Worm (Caenorhabditis elegans) whole organism, L1 larva: ENCODE data around the gene R08C7.12.
A peak's percentile ranks its signal among the peaks of the same experiment; 100 is the strongest.

ENCODE experiments used
- C16A3.4 ChIP-seq: fragments of 150-350 bp; optimal IDR thresholded peaks from 2 replicates; lab custom pipeline; 2014; ENCODE audit warnings: missing biosample characterization, missing genetic modification characterization
- C34B4.2 ChIP-seq: sonication (generic microtip); optimal IDR thresholded peaks from 2 replicates; lab custom pipeline; 2017; ENCODE audit warnings: mild to moderate bottlenecking, missing genetic modification characterization, missing compliant biosample characterization
- aha-1 ChIP-seq: fragments of 150-350 bp; optimal IDR thresholded peaks from 2 replicates; lab custom pipeline; 2014; ENCODE audit warnings: missing biosample characterization, missing genetic modification characterization
- aly-2 ChIP-seq: fragments of 150-350 bp; optimal IDR thresholded peaks from 2 replicates; lab custom pipeline; 2014; ENCODE audit warnings: missing biosample characterization, missing genetic modification characterization
- ceh-8 ChIP-seq: fragments of 200-800 bp; sonication (Bioruptor generic); optimal IDR thresholded peaks from 2 replicates; lab custom pipeline; 2018; ENCODE audit warnings: mild to moderate bottlenecking, missing genetic modification characterization, moderate library complexity, missing compliant biosample characterization
- ceh-82 ChIP-seq, 3 experiments: fragments of 150-350 bp in 1 of 3; sonication (generic microtip) in 2 of 3; optimal IDR thresholded peaks; 2 replicates each; lab custom pipeline; 2014 to 2017; ENCODE audit warnings: missing biosample characterization in 3 of 3, missing genetic modification characterization in 3 of 3
- ceh-88 ChIP-seq: fragments of 200-800 bp; sonication (Bioruptor generic); IDR thresholded peaks from 2 replicates; pipeline ENCODE4 v1.3.6; 2022; ENCODE audit warnings: missing genetic modification characterization, missing compliant biosample characterization
- ceh-90 ChIP-seq: sonication (generic microtip); optimal IDR thresholded peaks from 2 replicates; lab custom pipeline; 2016; ENCODE audit warnings: missing genetic modification characterization, missing compliant biosample characterization
- ces-1 ChIP-seq: fragments of 150-350 bp; optimal IDR thresholded peaks from 2 replicates; lab custom pipeline; 2014; ENCODE audit warnings: missing biosample characterization, missing genetic modification reagents, missing genetic modification characterization
- dsc-1 ChIP-seq: sonication (generic microtip); optimal IDR thresholded peaks from 2 replicates; lab custom pipeline; 2016; ENCODE audit warnings: mild to moderate bottlenecking, missing genetic modification characterization, missing compliant biosample characterization
- efl-3 ChIP-seq: fragments of 200-800 bp; sonication (Bioruptor generic); optimal IDR thresholded peaks from 2 replicates; lab custom pipeline; 2018; ENCODE audit warnings: mild to moderate bottlenecking, missing genetic modification characterization, missing compliant biosample characterization
- egl-13 ChIP-seq: sonication (generic microtip); optimal IDR thresholded peaks from 2 replicates; lab custom pipeline; 2016; ENCODE audit warnings: missing genotype, missing genetic modification reagents, missing genetic modification characterization, missing compliant biosample characterization
- elt-2 ChIP-seq: sonication (generic microtip); optimal IDR thresholded peaks from 2 replicates; lab custom pipeline; 2016; ENCODE audit warnings: missing genetic modification characterization, mild to moderate bottlenecking, inconsistent platforms, missing compliant biosample characterization, missing genetic modification reagents
- elt-3 ChIP-seq, 6 experiments: fragments of 150-350 bp in 1 of 6; sonication (generic microtip); optimal IDR thresholded peaks; 2 replicates each; lab custom pipeline; 2017 to 2018; ENCODE audit warnings: missing biosample characterization in 6 of 6, missing genetic modification characterization in 6 of 6, inconsistent platforms in 1 of 6
- ets-5 ChIP-seq: fragments of 200-800 bp; sonication (Bioruptor generic); IDR thresholded peaks from 2 replicates; pipeline ENCODE4 v1.3.6; 2022; ENCODE audit warnings: missing genetic modification characterization, missing compliant biosample characterization
- fkh-10 ChIP-seq: sonication (generic microtip); optimal IDR thresholded peaks from 2 replicates; lab custom pipeline; 2017; ENCODE audit warnings: missing biosample characterization, missing genetic modification reagents, missing genetic modification characterization
- fkh-4 ChIP-seq: sonication (generic microtip); optimal IDR thresholded peaks from 2 replicates; lab custom pipeline; 2016; ENCODE audit warnings: missing compliant biosample characterization, missing genetic modification characterization, borderline replicate concordance
- fkh-8 ChIP-seq: sonication (generic microtip); optimal IDR thresholded peaks from 2 replicates; lab custom pipeline; 2016; ENCODE audit warnings: mild to moderate bottlenecking, missing genetic modification characterization, missing compliant biosample characterization
- fos-1 ChIP-seq: fragments of 150-350 bp; optimal IDR thresholded peaks from 2 replicates; lab custom pipeline; 2014; ENCODE audit warnings: missing biosample characterization, missing genetic modification characterization
- hlh-17 ChIP-seq: fragments of 200-800 bp; sonication (Bioruptor generic); optimal IDR thresholded peaks from 2 replicates; lab custom pipeline; 2018; ENCODE audit warnings: missing genetic modification characterization, mild to moderate bottlenecking, missing compliant biosample characterization, moderate library complexity, borderline replicate concordance
- irx-1 ChIP-seq: sonication (generic microtip); optimal IDR thresholded peaks from 2 replicates; lab custom pipeline; 2016; ENCODE audit warnings: missing genetic modification characterization, missing compliant biosample characterization
- lin-13 ChIP-seq: fragments of 150-350 bp; optimal IDR thresholded peaks from 2 replicates; lab custom pipeline; 2014; ENCODE audit warnings: missing biosample characterization, missing genetic modification reagents, missing genetic modification characterization
- lin-14 ChIP-seq: fragments of 200-800 bp; sonication (Bioruptor generic); optimal IDR thresholded peaks from 2 replicates; lab custom pipeline; 2018; ENCODE audit warnings: mild to moderate bottlenecking, missing genetic modification characterization, moderate library complexity, missing compliant biosample characterization
- lin-35 ChIP-seq, 2 experiments: fragments of 150-350 bp; optimal IDR thresholded peaks; 2 replicates each; lab custom pipeline; 2014; ENCODE audit warnings: missing biosample characterization in 2 of 2, missing genetic modification characterization in 2 of 2, missing genetic modification reagents in 2 of 2
- lin-39 ChIP-seq: fragments of 150-350 bp; optimal IDR thresholded peaks from 2 replicates; lab custom pipeline; 2014; ENCODE audit warnings: missing biosample characterization, missing genetic modification reagents, missing genetic modification characterization
- mab-9 ChIP-seq: fragments of 200-800 bp; sonication (Bioruptor generic); IDR thresholded peaks from 2 replicates; pipeline ENCODE4 v1.3.6; 2022; ENCODE audit warnings: missing genetic modification reagents, missing genetic modification characterization, missing compliant biosample characterization
- mep-1 ChIP-seq: fragments of 150-350 bp; optimal IDR thresholded peaks from 2 replicates; lab custom pipeline; 2014; ENCODE audit warnings: missing biosample characterization, missing genetic modification characterization
- nhr-11 ChIP-seq: fragments of 150-350 bp; optimal IDR thresholded peaks from 2 replicates; lab custom pipeline; 2014; ENCODE audit warnings: missing biosample characterization, missing genetic modification characterization
- nhr-20 ChIP-seq: sonication (generic microtip); optimal IDR thresholded peaks from 2 replicates; lab custom pipeline; 2016; ENCODE audit warnings: mild to moderate bottlenecking, missing genetic modification characterization, missing compliant biosample characterization
- nhr-28 ChIP-seq: fragments of 150-350 bp; optimal IDR thresholded peaks from 2 replicates; lab custom pipeline; 2014; ENCODE audit warnings: missing biosample characterization, missing genetic modification characterization
- nhr-47 ChIP-seq: sonication (generic microtip); optimal IDR thresholded peaks from 2 replicates; lab custom pipeline; 2016; ENCODE audit warnings: mild to moderate bottlenecking, missing genetic modification characterization, moderate library complexity, missing compliant biosample characterization
- nhr-77 ChIP-seq: fragments of 150-350 bp; optimal IDR thresholded peaks from 2 replicates; lab custom pipeline; 2014; ENCODE audit warnings: missing biosample characterization, missing genetic modification characterization
- nhr-84 ChIP-seq: sonication (generic microtip); optimal IDR thresholded peaks from 2 replicates; lab custom pipeline; 2017; ENCODE audit warnings: missing biosample characterization, missing genetic modification characterization
- pag-3 ChIP-seq: sonication (generic microtip); optimal IDR thresholded peaks from 2 replicates; lab custom pipeline; 2017; ENCODE audit warnings: missing genetic modification characterization, mild to moderate bottlenecking, missing compliant biosample characterization, antibody characterized with exemption, borderline replicate concordance; ENCODE audit not compliant: insufficient read depth
- pax-3 ChIP-seq: fragments of 200-800 bp; sonication (Bioruptor generic); optimal IDR thresholded peaks from 2 replicates; lab custom pipeline; 2018; ENCODE audit warnings: mild to moderate bottlenecking, missing genetic modification characterization, moderate library complexity, missing compliant biosample characterization
- pqm-1 ChIP-seq: sonication (generic microtip); optimal IDR thresholded peaks from 3 replicates; lab custom pipeline; 2017; ENCODE audit warnings: missing biosample characterization, missing genetic modification characterization
- rnt-1 ChIP-seq: sonication (generic microtip); optimal IDR thresholded peaks from 2 replicates; lab custom pipeline; 2016; ENCODE audit warnings: mild to moderate bottlenecking, missing genetic modification characterization, moderate library complexity, missing compliant biosample characterization
- snu-23 ChIP-seq: sonication (generic microtip); optimal IDR thresholded peaks from 2 replicates; lab custom pipeline; 2016; ENCODE audit warnings: missing genetic modification characterization, missing compliant biosample characterization
- tbx-2 ChIP-seq: sonication (generic microtip); optimal IDR thresholded peaks from 2 replicates; lab custom pipeline; 2016; ENCODE audit warnings: missing genetic modification characterization, missing compliant biosample characterization
- unc-30 ChIP-seq: sonication (generic microtip); optimal IDR thresholded peaks from 2 replicates; lab custom pipeline; 2017; ENCODE audit warnings: missing biosample characterization, missing genetic modification characterization
- unc-62 ChIP-seq: fragments of 150-350 bp; optimal IDR thresholded peaks from 2 replicates; lab custom pipeline; 2014; ENCODE audit warnings: missing biosample characterization, missing genetic modification reagents, missing genetic modification characterization
- unc-98 ChIP-seq: fragments of 200-800 bp; sonication (Bioruptor generic); IDR thresholded peaks from 2 replicates; pipeline ENCODE4 v1.3.6; 2022; ENCODE audit warnings: missing genetic modification characterization, missing compliant biosample characterization
- vab-15 ChIP-seq: sonication (generic microtip); optimal IDR thresholded peaks from 2 replicates; lab custom pipeline; 2017; ENCODE audit warnings: missing genotype, mild to moderate bottlenecking, missing genetic modification characterization, missing compliant biosample characterization
- xbp-1 ChIP-seq: sonication (generic microtip); optimal IDR thresholded peaks from 2 replicates; lab custom pipeline; 2016; ENCODE audit warnings: missing genetic modification characterization, missing compliant biosample characterization
- zag-1 ChIP-seq: fragments of 150-350 bp; optimal IDR thresholded peaks from 2 replicates; lab custom pipeline; 2014; ENCODE audit warnings: missing biosample characterization, missing genetic modification characterization
- zip-4 ChIP-seq: fragments of 200-800 bp; sonication (Bioruptor generic); optimal IDR thresholded peaks from 2 replicates; lab custom pipeline; 2018; ENCODE audit warnings: mild to moderate bottlenecking, missing genetic modification characterization, moderate library complexity, missing compliant biosample characterization
- ztf-4 ChIP-seq: fragments of 150-350 bp; optimal IDR thresholded peaks from 2 replicates; lab custom pipeline; 2014; ENCODE audit warnings: missing biosample characterization, missing genetic modification characterization

The R08C7.12 gene

ce11 chrIV:4400350-4401326 is 48.9 kb upstream of the R08C7.12 start, which contains the start of gene Y24D9A.6 (continued):
- TF ChIP-seq zag-1 (no peak), mab-9 (GFP tag; lab: Robert Waterston, UW) (peak; percentile 59), lin-35 (GFP tag; optimal IDR thresholded peaks at IDR 0.05; lab: Kevin White, UChicago) (peak; percentile 56 to 86), fos-1 (tag; lab: Kevin White, UChicago) (peak; percentile 55), mep-1 (tag; lab: Kevin White, UChicago) (peak; percentile 78), fkh-8 (tag; lab: Kevin White, UChicago) (no peak), vab-15 (tag; lab: Kevin White, UChicago) (peak; percentile 66), ceh-82 (tag; optimal IDR thresholded peaks at IDR 0.05; lab: Kevin White, UChicago) (peak; percentile 20 to 47 (median 37)), hlh-17 (GFP tag; lab: Kevin White, UChicago) (no peak), pax-3 (tag; lab: Kevin White, UChicago) (peak; percentile 4), unc-98 (GFP tag; lab: Robert Waterston, UW) (no peak), egl-13 (tag; lab: Kevin White, UChicago) (no peak), ceh-88 (GFP tag; lab: Robert Waterston, UW) (0 out of 2 replicates have a peak, but pooled peaks have one; percentile 43), nhr-11 (tag; lab: Kevin White, UChicago) (peak; percentile 68), fkh-4 (tag; lab: Kevin White, UChicago) (no peak), rnt-1 (tag; lab: Kevin White, UChicago) (peak; percentile 49)

ce11 chrIV:4402413-4402812 is 47.1 kb upstream of the R08C7.12 start:
- TF ChIP-seq lin-39 (no peak), ets-5 (no peak), nhr-20 (peak; percentile 85), egl-13 (tag; lab: Kevin White, UChicago) (no peak), hlh-17 (GFP tag; lab: Kevin White, UChicago) (no peak), elt-2 (tag; lab: Kevin White, UChicago) (no peak), ztf-4 (peak; percentile 39), nhr-47 (tag; lab: Kevin White, UChicago) (peak; percentile 66), unc-30 (tag; lab: Kevin White, UChicago) (no peak), aly-2 (tag; lab: Kevin White, UChicago) (no peak), pqm-1 (tag; lab: Kevin White, UChicago) (no peak), unc-62 (GFP tag; lab: Kevin White, UChicago) (no peak), efl-3 (GFP tag; lab: Kevin White, UChicago) (no peak), zip-4 (GFP tag; lab: Kevin White, UChicago) (no peak), nhr-28 (tag; lab: Kevin White, UChicago) (no peak), tbx-2 (tag; lab: Kevin White, UChicago) (peak; percentile 37), pag-3 (no peak), lin-35 (GFP tag; optimal IDR thresholded peaks at IDR 0.05; lab: Kevin White, UChicago) (peak; percentile 7 to 75), mep-1 (tag; lab: Kevin White, UChicago) (peak; percentile 54), lin-14 (GFP tag; lab: Kevin White, UChicago) (peak; percentile 82), ceh-8 (GFP tag; lab: Kevin White, UChicago) (no peak), lin-13 (GFP tag; lab: Kevin White, UChicago) (peak; percentile 46), snu-23 (peak; percentile 87), C16A3.4 (peak; percentile 60), fkh-10 (no peak), nhr-77 (tag; lab: Kevin White, UChicago) (no peak), unc-98 (GFP tag; lab: Robert Waterston, UW) (no peak), nhr-84 (tag; lab: Kevin White, UChicago) (no peak), ceh-90 (tag; lab: Kevin White, UChicago) (no peak), C34B4.2 (no peak), ces-1 (GFP tag; lab: Kevin White, UChicago) (no peak), elt-3 (tag; optimal IDR thresholded peaks at IDR 0.05; lab: Kevin White, UChicago) (peak in 2 of 6 experiments; percentile 55 to 92), irx-1 (tag; lab: Kevin White, UChicago) (no peak), ceh-82 (tag; optimal IDR thresholded peaks at IDR 0.05; lab: Kevin White, UChicago) (peak in 1 of 3 experiments; percentile 5), dsc-1 (tag; lab: Kevin White, UChicago) (peak; percentile 51), fkh-8 (tag; lab: Kevin White, UChicago) (no peak), aha-1 (tag; lab: Kevin White, UChicago) (no peak), xbp-1 (tag; lab: Kevin White, UChicago) (peak; percentile 6)
